Fruit fly (Drosophila melanogaster): ENCODE results near the gene Sfp87B.
A peak's percentile ranks its signal among the peaks of the same experiment; 100 is the strongest.

Gene Sfp87B

DNA sequence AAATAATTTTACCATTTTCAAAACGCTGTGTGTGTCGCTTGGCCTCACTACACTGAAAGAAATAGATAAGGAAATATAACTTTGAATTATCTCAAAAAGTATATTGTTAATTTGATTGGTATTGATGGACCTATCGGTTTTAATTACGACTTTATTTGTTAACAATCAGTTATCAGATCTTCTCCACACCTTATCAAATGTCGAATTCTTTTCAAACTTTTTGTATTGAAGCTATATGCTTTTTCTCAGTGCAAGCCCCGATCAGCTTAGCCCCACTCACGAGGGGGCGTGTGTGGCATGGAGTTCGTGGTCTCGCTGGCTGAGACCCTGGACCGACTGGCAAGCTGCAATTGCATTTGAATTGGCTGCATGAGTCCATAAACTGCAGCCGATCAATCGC lies 24.3 kb downstream of the Sfp87B start (continued):
- TF ChIP-seq CG6808 (GFP tag; optimal IDR thresholded peaks at IDR 0.05) (peak; percentile 8), CG6163 (GFP tag; IDR thresholded peaks at IDR 0.05) (peak; percentile 58; the same call in 1 of the 3 replicates), fkh (GFP tag; optimal IDR thresholded peaks at IDR 0.05) (no peak), Sox102F (GFP tag; optimal IDR thresholded peaks at IDR 0.05) (no peak), CG11762 (GFP tag; optimal IDR thresholded peaks at IDR 0.05; ENCODE audit: insufficient read depth) (no peak), svp (GFP tag) (peak; percentile 78), CG8632 (GFP tag; optimal IDR thresholded peaks at IDR 0.05) (no peak)

DNA sequence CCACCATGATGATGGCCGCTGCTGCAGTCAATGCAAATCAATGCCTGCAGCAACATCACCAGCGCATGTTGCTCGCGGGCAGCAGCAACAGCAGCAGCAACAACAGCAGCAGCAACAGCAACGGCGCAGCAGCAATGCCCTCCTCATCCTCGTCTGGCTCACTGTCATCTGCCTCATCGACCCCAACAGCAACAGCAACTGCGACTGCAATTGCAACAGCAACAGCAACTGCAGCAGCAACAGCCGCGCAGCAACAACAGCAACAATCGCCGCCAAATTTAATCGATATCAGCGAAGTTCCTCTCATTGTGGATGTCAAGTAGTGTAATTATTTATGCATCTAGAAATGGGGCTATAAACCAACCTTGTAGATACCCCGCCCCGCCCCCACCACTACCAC lies 28.6 kb downstream of the Sfp87B start:
- TF ChIP-seq svp (GFP tag) (peak; percentile 66), CG3919 (GFP tag; optimal IDR thresholded peaks at IDR 0.05) (peak; percentile 7), Smox (GFP tag; optimal IDR thresholded peaks at IDR 0.05) (no peak), eg (GFP tag; IDR thresholded peaks at IDR 0.05) (0 out of 3 replicates have a peak, but pooled peaks have one; percentile 4), Met (GFP tag; optimal IDR thresholded peaks at IDR 0.05) (no peak)

DNA sequence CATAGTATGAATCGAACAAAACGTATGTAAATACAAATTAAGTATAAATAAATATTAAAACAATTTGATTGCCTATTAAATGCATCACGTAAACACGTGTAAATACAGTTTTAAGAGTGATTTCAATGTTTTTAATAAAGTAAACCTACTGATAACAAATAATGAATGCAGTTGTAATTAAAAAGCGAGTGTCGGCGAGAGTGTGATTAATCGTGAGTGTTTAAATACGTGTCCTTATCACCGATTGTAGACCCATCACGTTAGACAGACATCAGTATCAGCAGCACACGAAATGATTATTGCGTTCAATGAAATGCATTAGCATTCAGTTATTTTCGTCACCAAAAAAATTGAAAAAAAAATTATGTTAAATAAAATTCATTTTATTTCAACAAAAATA lies 30.0 kb downstream of the Sfp87B start:
- TF ChIP-seq svp (GFP tag): peak; percentile 76
- no peak for TF ChIP-seq eg (GFP tag; IDR thresholded peaks at IDR 0.05)

DNA sequence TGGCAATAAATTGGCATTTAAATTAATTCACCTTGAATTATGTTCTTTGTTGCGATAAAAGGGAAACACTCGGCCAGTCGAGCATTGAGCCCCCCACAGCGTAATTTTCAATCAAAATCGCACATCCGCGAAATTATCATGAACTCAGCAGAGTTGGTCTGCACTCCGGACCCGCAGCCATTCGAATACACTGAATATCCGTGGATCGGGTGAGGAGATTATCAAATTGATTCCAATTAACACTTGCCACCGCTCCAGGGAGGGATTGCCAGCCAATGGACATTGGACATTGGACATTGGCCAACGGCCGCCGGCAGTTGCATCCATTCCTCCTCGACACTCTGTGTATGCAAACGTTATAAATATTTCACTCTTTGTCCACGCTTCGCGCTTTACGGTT lies 34.6 kb downstream of the Sfp87B start:
- TF ChIP-seq Sox14 (GFP tag; optimal IDR thresholded peaks at IDR 0.05) (no peak), svp (GFP tag) (peak; percentile 91), Eip78C (GFP tag) (no peak), dac (GFP tag; optimal IDR thresholded peaks at IDR 0.05) (no peak), CG31627 (GFP tag; optimal IDR thresholded peaks at IDR 0.05) (no peak)

DNA sequence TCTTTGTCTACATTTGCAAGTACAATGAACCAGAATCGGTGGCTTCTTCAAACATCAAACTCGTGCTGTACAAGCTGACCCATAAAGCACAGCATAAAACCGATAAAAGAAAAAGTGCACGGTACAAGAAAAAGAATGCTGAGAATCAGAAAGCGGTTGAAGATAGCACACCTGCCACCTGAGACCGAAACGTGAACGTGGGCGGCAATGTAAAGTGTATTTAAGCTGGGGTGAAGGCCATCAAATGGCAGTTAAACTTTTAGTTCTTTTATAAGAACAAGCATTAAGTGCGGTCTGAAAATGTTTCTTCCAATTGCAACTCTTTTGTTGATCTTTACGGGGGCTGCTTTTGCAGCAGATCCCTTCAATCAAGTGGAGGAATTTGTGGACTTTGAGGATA lies 38.1 kb downstream of the Sfp87B start, which contains the start of gene CG4066:
Gene CG4066, plus strand, starts transcription at position 301 of the 400 bp plus-strand sequence.
- no peak for TF ChIP-seq svp (GFP tag)
- no peak for TF ChIP-seq CG3032 (tag; optimal IDR thresholded peaks at IDR 0.05)
- no peak for TF ChIP-seq Blimp-1 (GFP tag; optimal IDR thresholded peaks at IDR 0.05)
- no peak for TF ChIP-seq CG6808 (GFP tag; optimal IDR thresholded peaks at IDR 0.05)
- no peak for TF ChIP-seq Sox102F (GFP tag; optimal IDR thresholded peaks at IDR 0.05)
- TF ChIP-seq dac (GFP tag; optimal IDR thresholded peaks at IDR 0.05): no peak
- TF ChIP-seq fd59A (GFP tag; optimal IDR thresholded peaks at IDR 0.05): no peak
- TF ChIP-seq Ets21C (GFP tag; optimal IDR thresholded peaks at IDR 0.05): no peak
- TF ChIP-seq CG10631 (GFP tag; optimal IDR thresholded peaks at IDR 0.05): no peak
- no peak for TF ChIP-seq Hr4 (GFP tag; optimal IDR thresholded peaks at IDR 0.05)
- no peak for TF ChIP-seq CG1621 (tag; optimal IDR thresholded peaks at IDR 0.05)
- no peak for TF ChIP-seq CG4318 (GFP tag; optimal IDR thresholded peaks at IDR 0.05)
- no peak for TF ChIP-seq Sox15 (GFP tag; optimal IDR thresholded peaks at IDR 0.05)
- no peak for TF ChIP-seq CG15336 (GFP tag; IDR thresholded peaks at IDR 0.05)
- TF ChIP-seq CG7368 (GFP tag; optimal IDR thresholded peaks at IDR 0.05): no peak

DNA sequence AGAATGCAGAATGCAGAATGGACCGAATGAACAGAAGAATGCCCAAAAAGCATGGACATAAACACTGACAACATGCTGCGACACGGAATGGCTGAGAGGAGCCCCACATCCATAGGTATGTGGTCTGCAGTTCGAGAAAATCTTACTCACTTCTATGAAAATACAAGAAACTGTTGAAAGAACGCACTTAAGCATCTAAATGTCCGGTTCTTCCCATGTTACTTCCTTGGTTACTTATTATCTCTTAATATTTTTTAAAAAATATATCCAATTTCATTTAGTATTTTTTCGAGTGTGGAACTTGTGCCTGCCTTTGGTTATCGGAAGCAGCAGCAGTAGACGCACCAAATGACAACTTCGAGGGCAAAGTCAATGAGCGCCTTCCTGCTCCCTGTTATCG lies 41.3 kb downstream of the Sfp87B start:
- peak; percentile 80 for TF ChIP-seq cyc (GFP tag; optimal IDR thresholded peaks at IDR 0.05)
- TF ChIP-seq CG11762 (GFP tag; optimal IDR thresholded peaks at IDR 0.05; ENCODE audit: insufficient read depth): peak; percentile 58
- peak; percentile 86 for TF ChIP-seq Smox (GFP tag; optimal IDR thresholded peaks at IDR 0.05)
- TF ChIP-seq pdm3 (GFP tag; optimal IDR thresholded peaks at IDR 0.05): peak; percentile 74
- peak; percentile 12 for TF ChIP-seq fd85E (GFP tag; optimal IDR thresholded peaks at IDR 0.05)
- peak; percentile 82 for TF ChIP-seq OdsH (GFP tag; optimal IDR thresholded peaks at IDR 0.05)
- TF ChIP-seq CG9139 (GFP tag; optimal IDR thresholded peaks at IDR 0.05): peak; percentile 70
- peak; percentile 93 for TF ChIP-seq Eip78C (GFP tag)
- TF ChIP-seq net (GFP tag; optimal IDR thresholded peaks at IDR 0.05): peak; percentile 66
- peak; percentile 61 for TF ChIP-seq Blimp-1 (GFP tag; optimal IDR thresholded peaks at IDR 0.05)
- TF ChIP-seq Ets21C (GFP tag; optimal IDR thresholded peaks at IDR 0.05): peak; percentile 72
- TF ChIP-seq Hr4 (GFP tag; optimal IDR thresholded peaks at IDR 0.05): peak; percentile 29
- TF ChIP-seq CG1621 (tag; optimal IDR thresholded peaks at IDR 0.05): peak; percentile 74
- peak; percentile 80 for TF ChIP-seq CG31627 (GFP tag; optimal IDR thresholded peaks at IDR 0.05)
- peak; percentile 89 for TF ChIP-seq esn (GFP tag; optimal IDR thresholded peaks at IDR 0.05)
- peak; percentile 79 for TF ChIP-seq CG3919 (GFP tag; optimal IDR thresholded peaks at IDR 0.05)
- TF ChIP-seq CG6792 (GFP tag; optimal IDR thresholded peaks at IDR 0.05): peak; percentile 80
- peak; percentile 72 for TF ChIP-seq CG34406 (GFP tag; optimal IDR thresholded peaks at IDR 0.05)
- peak; percentile 68 for TF ChIP-seq CG6854 (GFP tag; optimal IDR thresholded peaks at IDR 0.05)
- peak; percentile 78 for TF ChIP-seq Eip93F (GFP tag; optimal IDR thresholded peaks at IDR 0.05)
- TF ChIP-seq CG10631 (GFP tag; optimal IDR thresholded peaks at IDR 0.05): peak; percentile 65
- peak; percentile 50 for TF ChIP-seq CG16779 (tag; optimal IDR thresholded peaks at IDR 0.05)
- peak; percentile 81 for TF ChIP-seq Sox102F (GFP tag; optimal IDR thresholded peaks at IDR 0.05)
- TF ChIP-seq CG4318 (GFP tag; optimal IDR thresholded peaks at IDR 0.05): peak; percentile 18
- peak; percentile 87 for TF ChIP-seq CG6808 (GFP tag; optimal IDR thresholded peaks at IDR 0.05)
- peak; percentile 56 for TF ChIP-seq Sox15 (GFP tag; optimal IDR thresholded peaks at IDR 0.05)
- peak; percentile 86 for TF ChIP-seq lz (GFP tag; optimal IDR thresholded peaks at IDR 0.05)
- no peak for TF ChIP-seq Hr38 (GFP tag; optimal IDR thresholded peaks at IDR 0.05)
